Worm (Caenorhabditis elegans) whole organism, midembryonic: ENCODE data around the gene F12A10.1.

Experiments
- med-1 ChIP-seq: sonication (generic microtip); optimal IDR thresholded peaks from 2 replicates; lab custom pipeline; 2017; ENCODE audit warnings: missing genetic modification characterization, mild to moderate bottlenecking, missing compliant biosample characterization, antibody characterized with exemption, missing genetic modification reagents; ENCODE audit not compliant: insufficient read depth
- ref-1 ChIP-seq: fragments of 200-800 bp; sonication (Bioruptor generic); conservative IDR thresholded peaks from 2 replicates; pipeline ENCODE4 v1.3.6; 2022; ENCODE audit warnings: missing genetic modification reagents, missing genetic modification characterization, missing compliant biosample characterization

ce11 chrII:5458683-5459410, 37.5 kb upstream of the F12A10.1 start:
- no peak for TF ChIP-seq med-1 (GFP tag; lab: Kevin White, UChicago)
- no peak for TF ChIP-seq ref-1 (GFP tag; lab: Robert Waterston, UW)
